Worm (Caenorhabditis elegans): ENCODE measurements around the gene Y41E3.13.

- TF ChIP-seq Y95B8A.8 (GFP tag; IDR thresholded peaks at IDR 0.05) = no peak
- no peak for TF ChIP-seq snpc-1.1 (tag; optimal IDR thresholded peaks at IDR 0.05; ENCODE audit: insufficient read depth)
- no peak for TF ChIP-seq sea-2 (GFP tag; IDR thresholded peaks at IDR 0.05)
- TF ChIP-seq bed-2 (GFP tag; IDR thresholded peaks at IDR 0.05) = no peak
- no peak for TF ChIP-seq egl-44 (GFP tag; IDR thresholded peaks at IDR 0.05)
- no peak for TF ChIP-seq xnd-1 (tag; optimal IDR thresholded peaks at IDR 0.05)
- no peak for TF ChIP-seq B0261.1 (tag; optimal IDR thresholded peaks at IDR 0.05)
- TF ChIP-seq rec-8 (tag; optimal IDR thresholded peaks at IDR 0.05) = no peak
- no peak for TF ChIP-seq gei-17 (GFP tag; optimal IDR thresholded peaks at IDR 0.05)
- TF ChIP-seq ama-1 (optimal IDR thresholded peaks at IDR 0.05) = no peak
- no peak for TF ChIP-seq ama-1 (GFP tag; optimal IDR thresholded peaks at IDR 0.05)
- TF ChIP-seq sdz-38 (tag; optimal IDR thresholded peaks at IDR 0.05) = no peak
- no peak for TF ChIP-seq hlh-26 (GFP tag; conservative IDR thresholded peaks at IDR 0.05)
These were observed 4.8 kb upstream of the Y41E3.13 start, which contains the start of gene srt-47 for ce11 chrIV:15053271-15053670.
